Worm (Caenorhabditis elegans): Measurements from ENCODE around the gene EGAP5.1.

EGAP5.1 gene

DNA sequence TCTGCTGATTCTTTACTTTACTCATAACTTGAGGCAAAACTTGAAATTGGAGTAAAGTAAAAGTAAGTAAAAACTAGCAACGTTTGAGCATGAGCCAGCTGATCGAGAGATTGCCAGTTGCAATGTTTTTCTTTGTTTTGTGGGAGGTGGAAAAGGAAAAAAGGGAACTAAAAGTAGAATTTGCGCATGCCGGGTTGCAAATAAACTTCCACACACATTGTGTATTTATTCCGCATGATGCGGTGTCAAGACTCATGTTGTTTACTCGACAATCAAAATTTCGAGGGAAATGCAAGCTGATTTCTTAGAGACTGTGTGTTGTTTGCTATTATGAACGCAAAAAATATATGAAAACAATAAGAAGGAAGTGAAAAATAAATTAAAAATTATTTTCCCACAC lies 20.5 kb upstream of the EGAP5.1 start:
- TF ChIP-seq pha-4 (tag; optimal IDR thresholded peaks at IDR 0.05) (peak; percentile 82), snpc-4 (tag; optimal IDR thresholded peaks at IDR 0.05) (no peak)

ce11 chrX:5147918-5148317 lies 14.9 kb upstream of the EGAP5.1 start, which contains the start of gene C31H2.14:
TSS of gene C31H2.14 (plus strand) at chrX:5148218.
- TF ChIP-seq flh-1 (GFP tag; optimal IDR thresholded peaks at IDR 0.05) (no peak), ceh-39 (tag; optimal IDR thresholded peaks at IDR 0.05) (no peak)

DNA sequence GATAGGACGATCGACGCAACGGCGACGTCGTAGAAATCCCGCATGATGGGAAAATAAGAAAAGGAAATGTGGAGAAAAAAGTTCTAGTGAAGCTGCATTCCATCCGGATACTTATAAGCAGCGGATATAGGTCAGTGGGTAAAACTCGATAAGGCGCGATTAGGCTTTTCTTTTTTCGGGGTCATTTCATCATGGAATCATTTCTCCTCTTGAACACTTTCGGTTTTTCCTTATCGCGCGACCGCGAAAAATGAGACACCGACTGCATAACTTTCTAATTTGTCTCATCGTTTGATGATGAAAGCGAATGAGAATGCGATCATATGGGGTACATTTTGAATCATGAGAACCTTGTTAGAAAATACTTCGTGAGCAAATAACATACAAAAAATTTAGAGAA lies 12.5 kb upstream of the EGAP5.1 start, which contains the start of gene dpy-8:
dpy-8 (minus strand) TSS at position 88 of the 400 bp plus-strand sequence.
- TF ChIP-seq ceh-83 (GFP tag; optimal IDR thresholded peaks at IDR 0.05) (no peak), blmp-1 (tag; optimal IDR thresholded peaks at IDR 0.05) (peak; percentile 63)

- TF ChIP-seq hlh-1 (tag; optimal IDR thresholded peaks at IDR 0.05): no peak
- TF ChIP-seq elt-3 (tag; optimal IDR thresholded peaks at IDR 0.05): no peak
- no peak for TF ChIP-seq sem-2 (GFP tag; optimal IDR thresholded peaks at IDR 0.05)
- no peak for TF ChIP-seq nhr-12 (tag; optimal IDR thresholded peaks at IDR 0.05)
- TF ChIP-seq ces-1 (GFP tag; optimal IDR thresholded peaks at IDR 0.05): no peak
- no peak for TF ChIP-seq mab-5 (tag; optimal IDR thresholded peaks at IDR 0.05)
- no peak for TF ChIP-seq ham-2 (GFP tag; optimal IDR thresholded peaks at IDR 0.05)
- TF ChIP-seq cnd-1 (tag; optimal IDR thresholded peaks at IDR 0.05): no peak
- no peak for TF ChIP-seq pha-4 (tag; optimal IDR thresholded peaks at IDR 0.05)
- TF ChIP-seq ceh-43 (GFP tag; optimal IDR thresholded peaks at IDR 0.05): no peak
- no peak for TF ChIP-seq unc-62 (GFP tag; optimal IDR thresholded peaks at IDR 0.05)
- no peak for TF ChIP-seq nhr-76 (tag; optimal IDR thresholded peaks at IDR 0.05)
- no peak for TF ChIP-seq M03D4.4 (tag; optimal IDR thresholded peaks at IDR 0.05)
- no peak for TF ChIP-seq ceh-39 (tag; optimal IDR thresholded peaks at IDR 0.05)
- TF ChIP-seq lsy-2 (tag; optimal IDR thresholded peaks at IDR 0.05): no peak
- no peak for TF ChIP-seq flh-1 (GFP tag; optimal IDR thresholded peaks at IDR 0.05)
- TF ChIP-seq nhr-237 (tag; optimal IDR thresholded peaks at IDR 0.05): no peak
- TF ChIP-seq tbx-8 (GFP tag; optimal IDR thresholded peaks at IDR 0.05): no peak
These were observed 11.5 kb upstream of the EGAP5.1 start for ce11 chrX:5151403-5151802.

- no peak for TF ChIP-seq M03D4.4 (tag; optimal IDR thresholded peaks at IDR 0.05)
- TF ChIP-seq unc-62 (GFP tag; optimal IDR thresholded peaks at IDR 0.05): no peak
- no peak for TF ChIP-seq drap-1 (GFP tag; optimal IDR thresholded peaks at IDR 0.05)
- TF ChIP-seq ceh-39 (tag; optimal IDR thresholded peaks at IDR 0.05): no peak
- TF ChIP-seq lin-32 (GFP tag; optimal IDR thresholded peaks at IDR 0.05): no peak
- TF ChIP-seq lsy-2 (tag; optimal IDR thresholded peaks at IDR 0.05): no peak
- TF ChIP-seq mab-5 (tag; optimal IDR thresholded peaks at IDR 0.05): no peak
- no peak for TF ChIP-seq unc-39 (tag; optimal IDR thresholded peaks at IDR 0.05)
- TF ChIP-seq nhr-2 (tag; optimal IDR thresholded peaks at IDR 0.05): no peak
- TF ChIP-seq elt-1 (tag; optimal IDR thresholded peaks at IDR 0.05; ENCODE audit: borderline replicate concordance, insufficient read depth): no peak
These were observed 11.0 kb upstream of the EGAP5.1 start for ce11 chrX:5151866-5152265.

DNA sequence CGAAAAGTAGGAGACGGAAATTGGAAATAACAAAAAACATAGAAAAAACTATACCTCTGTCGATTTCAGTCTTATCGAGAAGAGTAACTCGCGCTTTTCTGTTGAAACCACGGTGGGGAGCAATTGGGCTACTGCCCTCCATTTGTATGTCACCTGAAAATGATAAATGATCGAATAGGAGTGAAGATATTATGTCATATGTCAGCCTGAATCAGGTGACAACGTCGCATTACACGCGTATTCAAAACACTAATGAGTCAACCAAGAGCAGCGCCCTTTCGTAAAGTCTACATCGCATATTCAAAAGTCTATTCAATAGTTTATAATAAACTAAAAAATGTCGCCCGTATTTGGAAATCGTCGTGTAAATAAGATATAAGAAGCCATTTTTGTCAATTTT lies 9.9 kb upstream of the EGAP5.1 start:
- TF ChIP-seq ces-1 (GFP tag; optimal IDR thresholded peaks at IDR 0.05) (no peak), bed-3 (GFP tag; optimal IDR thresholded peaks at IDR 0.05) (no peak), pha-4 (tag; optimal IDR thresholded peaks at IDR 0.05) (no peak)

ce11 chrX:5154278-5154677 lies 8.6 kb upstream of the EGAP5.1 start, which contains the start of gene C31H2.3:
TSS of gene C31H2.3 (minus strand) at chrX:5154378.
- TF ChIP-seq lsy-2 (tag; optimal IDR thresholded peaks at IDR 0.05): no peak
- no peak for TF ChIP-seq nhr-28 (tag; optimal IDR thresholded peaks at IDR 0.05)
- TF ChIP-seq unc-39 (tag; optimal IDR thresholded peaks at IDR 0.05): no peak
- TF ChIP-seq bed-3 (GFP tag; optimal IDR thresholded peaks at IDR 0.05): no peak
- no peak for TF ChIP-seq hlh-1 (tag; optimal IDR thresholded peaks at IDR 0.05)
- TF ChIP-seq nhr-2 (tag; optimal IDR thresholded peaks at IDR 0.05): no peak
- no peak for TF ChIP-seq unc-62 (GFP tag; optimal IDR thresholded peaks at IDR 0.05)
- TF ChIP-seq nhr-237 (tag; optimal IDR thresholded peaks at IDR 0.05): no peak
- no peak for TF ChIP-seq blmp-1 (tag; optimal IDR thresholded peaks at IDR 0.05)
- TF ChIP-seq ces-1 (GFP tag; optimal IDR thresholded peaks at IDR 0.05): no peak
- TF ChIP-seq lin-32 (GFP tag; optimal IDR thresholded peaks at IDR 0.05): no peak
- no peak for TF ChIP-seq drap-1 (GFP tag; optimal IDR thresholded peaks at IDR 0.05)
- no peak for TF ChIP-seq ham-2 (GFP tag; optimal IDR thresholded peaks at IDR 0.05)
- no peak for TF ChIP-seq mls-2 (tag; optimal IDR thresholded peaks at IDR 0.05)
- no peak for TF ChIP-seq snpc-4 (tag; optimal IDR thresholded peaks at IDR 0.05)

All from whole organism, mixed stage, embryonic.